Fruit fly (Drosophila melanogaster): Measurements from ENCODE around the gene CG9663.

Gene CG9663

DNA sequence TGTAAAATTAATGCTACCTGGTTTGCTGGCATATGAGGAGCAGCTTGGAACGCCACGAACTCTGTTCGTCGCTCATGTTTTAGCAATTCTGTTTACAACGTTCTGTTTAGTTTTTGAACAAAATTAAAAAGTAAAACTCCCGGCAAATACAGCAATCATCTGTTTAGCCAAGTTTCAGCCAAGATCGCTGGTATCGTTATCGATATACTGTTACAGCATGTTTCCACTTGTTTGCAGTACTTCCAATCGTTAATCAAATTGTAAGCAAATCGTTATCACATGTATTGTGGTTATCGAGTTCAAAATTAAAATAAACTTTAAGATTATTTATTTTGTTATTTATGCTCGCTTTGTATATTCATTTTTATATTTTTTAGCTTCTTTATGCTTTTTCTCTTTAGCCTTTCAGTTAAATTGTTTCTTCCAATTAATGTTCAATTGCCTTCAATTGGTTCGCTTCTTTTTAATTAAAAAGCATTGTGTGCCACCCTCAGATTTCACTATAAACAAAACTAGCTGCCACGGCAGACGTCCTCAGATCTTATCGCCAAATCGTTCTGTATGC is 16.9 kb upstream of the CG9663 start, which contains the start of the genes Fign and CG8837 (continued):
- TF ChIP-seq crc (GFP tag; optimal IDR thresholded peaks at IDR 0.05) = no peak
- TF ChIP-seq CG16813 (GFP tag; IDR thresholded peaks at IDR 0.05; ENCODE audit: partially characterized antibody) = peak; percentile 88
- TF ChIP-seq kay (GFP tag; optimal IDR thresholded peaks at IDR 0.05) = no peak
- peak; percentile 42 for TF ChIP-seq Lhr (GFP tag; optimal IDR thresholded peaks at IDR 0.05)
- TF ChIP-seq CG10431 (GFP tag; optimal IDR thresholded peaks at IDR 0.05) = no peak
- TF ChIP-seq nerfin-2 (GFP tag; IDR thresholded peaks at IDR 0.05; ENCODE audit: partially characterized antibody) = peak; percentile 97
- TF ChIP-seq MBD-R2 (GFP tag; IDR thresholded peaks at IDR 0.05) = peak; percentile 60
- TF ChIP-seq Nf-YC (tag; optimal IDR thresholded peaks at IDR 0.05) = no peak
- TF ChIP-seq row (GFP tag; IDR thresholded peaks at IDR 0.05) = no peak
- TF ChIP-seq CG1603 (tag; optimal IDR thresholded peaks at IDR 0.05) = peak; percentile 71

DNA sequence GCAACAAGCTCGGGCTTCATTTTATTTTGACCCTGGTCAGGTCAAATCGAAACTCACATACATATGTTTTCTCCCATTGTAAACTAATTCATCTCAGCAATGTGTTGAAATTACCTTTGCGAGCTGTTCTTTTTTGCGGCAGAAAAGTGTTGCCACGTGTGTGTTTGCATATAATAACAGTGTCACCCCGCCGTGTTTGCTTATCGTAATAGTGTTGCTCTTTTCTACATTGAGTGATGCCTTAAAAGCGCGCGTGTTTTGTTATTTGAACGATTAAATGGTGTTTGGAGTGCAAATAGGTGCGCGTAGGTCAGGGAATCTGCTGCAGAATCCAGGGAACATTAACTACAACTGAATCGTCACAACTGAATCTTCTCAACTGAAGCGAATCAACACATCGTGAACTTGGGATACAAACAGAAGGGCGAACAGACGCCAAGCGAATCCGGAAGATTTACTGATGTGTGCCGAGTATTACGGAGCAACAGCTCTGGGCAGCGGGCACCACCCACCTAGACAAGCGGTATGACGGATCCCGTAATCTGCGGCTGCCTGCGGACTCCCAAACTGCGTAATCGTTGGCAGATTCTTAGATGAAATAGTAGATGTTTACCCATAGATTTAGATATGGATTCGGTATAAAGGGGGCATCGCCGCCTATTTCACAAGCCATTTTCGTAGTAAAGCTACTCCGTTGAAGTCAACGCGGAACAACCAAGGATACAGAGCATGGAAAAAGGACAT is 5.8 kb upstream of the CG9663 start, which contains the start of gene CG15406:
TSS of gene CG15406 (plus strand) at position 694 of the 744 bp plus-strand sequence.
- TF ChIP-seq ato (GFP tag; IDR thresholded peaks at IDR 0.05; ENCODE audit: partially characterized antibody) = peak; percentile 50; the same call in 1 of the 2 replicates
- TF ChIP-seq Med (GFP tag) = peak; percentile 21
- TF ChIP-seq pzg (GFP tag; optimal IDR thresholded peaks at IDR 0.05) = no peak
- TF ChIP-seq Doc3 (GFP tag; IDR thresholded peaks at IDR 0.05; ENCODE audit: partially characterized antibody) = 0 out of 3 replicates have a peak, but pooled peaks have one; percentile 14
- TF ChIP-seq Opbp (GFP tag; IDR thresholded peaks at IDR 0.05; ENCODE audit: partially characterized antibody) = peak; percentile 38; the same call in 2 of the 3 replicates
- TF ChIP-seq Atf6 (GFP tag; IDR thresholded peaks at IDR 0.05) = no peak
- peak; percentile 51; the same call in 2 of the 3 replicates for TF ChIP-seq CG16813 (GFP tag; IDR thresholded peaks at IDR 0.05; ENCODE audit: partially characterized antibody)
- TF ChIP-seq Dll (GFP tag; IDR thresholded peaks at IDR 0.05; ENCODE audit: partially characterized antibody) = peak; percentile 22; the same call in 1 of the 4 replicates
- peak; percentile 71; the same call in 2 of the 3 replicates for TF ChIP-seq CG6791 (GFP tag; IDR thresholded peaks at IDR 0.05; ENCODE audit: partially characterized antibody)
- TF ChIP-seq stc (GFP tag; IDR thresholded peaks at IDR 0.05) = no peak
- no peak for TF ChIP-seq caup (GFP tag; optimal IDR thresholded peaks at IDR 0.05; ENCODE audit: severe bottlenecking)
- TF ChIP-seq Scr (GFP tag; IDR thresholded peaks at IDR 0.05; ENCODE audit: partially characterized antibody) = 0 out of 2 replicates have a peak, but pooled peaks have one; percentile 30
- no peak for TF ChIP-seq luna (GFP tag; optimal IDR thresholded peaks at IDR 0.05)
- 0 out of 2 replicates have a peak, but pooled peaks have one; percentile 28 for TF ChIP-seq Bgb (GFP tag; IDR thresholded peaks at IDR 0.05; ENCODE audit: partially characterized antibody)
- TF ChIP-seq CG14710 (tag; optimal IDR thresholded peaks at IDR 0.05) = peak; percentile 98
- peak; percentile 98 for TF ChIP-seq stwl (tag; optimal IDR thresholded peaks at IDR 0.05)
- TF ChIP-seq trh (GFP tag; optimal IDR thresholded peaks at IDR 0.05) = no peak
- TF ChIP-seq CG13287 (GFP tag; IDR thresholded peaks at IDR 0.05; ENCODE audit: partially characterized antibody) = peak; percentile 22; the same call in 1 of the 2 replicates
- peak; percentile 65; the same call in 1 of the 2 replicates for TF ChIP-seq bbx (GFP tag; IDR thresholded peaks at IDR 0.05; ENCODE audit: partially characterized antibody)
- peak; percentile 35; the same call in 1 of the 2 replicates for TF ChIP-seq amos (GFP tag; IDR thresholded peaks at IDR 0.05; ENCODE audit: partially characterized antibody)
- peak; percentile 14; the same call in 1 of the 3 replicates for TF ChIP-seq CG14860 (GFP tag; IDR thresholded peaks at IDR 0.05; ENCODE audit: partially characterized antibody)
- TF ChIP-seq zf30C (GFP tag; optimal IDR thresholded peaks at IDR 0.05) = no peak
- TF ChIP-seq zen2 (GFP tag; IDR thresholded peaks at IDR 0.05; ENCODE audit: partially characterized antibody) = peak; percentile 37; the same call in 1 of the 3 replicates
- no peak for TF ChIP-seq CG4282 (GFP tag; optimal IDR thresholded peaks at IDR 0.05)
- TF ChIP-seq chinmo (GFP tag; IDR thresholded peaks at IDR 0.05; ENCODE audit: partially characterized antibody) = 0 out of 4 replicates have a peak, but pooled peaks have one; percentile 28
- no peak for TF ChIP-seq CG5180 (GFP tag; optimal IDR thresholded peaks at IDR 0.05)
